Worm (Caenorhabditis elegans): ENCODE measurements around the gene F19H6.4.

DNA sequence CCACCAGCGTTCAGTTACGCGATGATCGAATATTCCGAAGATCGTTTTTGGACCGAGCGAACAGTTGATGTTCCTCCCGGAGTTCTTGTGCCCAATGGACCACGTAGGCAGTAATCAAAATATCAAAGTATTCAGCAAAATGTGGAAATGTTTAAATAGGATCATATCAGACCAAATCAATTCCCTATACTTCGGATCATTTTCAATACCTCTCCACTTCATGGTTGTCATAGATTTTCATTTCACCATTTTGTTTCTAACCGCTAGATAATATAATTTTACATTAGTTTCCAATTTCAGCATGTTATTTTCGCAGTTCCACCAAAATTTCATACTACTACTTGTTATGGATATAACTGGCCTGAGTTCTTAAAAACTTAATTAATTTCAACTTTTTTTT lies 47.9 kb upstream of the F19H6.4 start:
- TF ChIP-seq tbx-11 (GFP tag; IDR thresholded peaks at IDR 0.05) (no peak), pes-1 (GFP tag; IDR thresholded peaks at IDR 0.05) (no peak), ama-1 (optimal IDR thresholded peaks at IDR 0.05) (no peak), tbx-37 (GFP tag; conservative IDR thresholded peaks at IDR 0.05) (no peak), scrt-1 (GFP tag; IDR thresholded peaks at IDR 0.05) (no peak), aly-1 (tag; optimal IDR thresholded peaks at IDR 0.05) (no peak), F13C5.2 (tag; optimal IDR thresholded peaks at IDR 0.05) (no peak), ceh-36 (tag; optimal IDR thresholded peaks at IDR 0.05) (no peak), hnd-1 (tag; optimal IDR thresholded peaks at IDR 0.05) (no peak), B0310.2 (tag; optimal IDR thresholded peaks at IDR 0.05) (no peak)

Data from whole organism, early embryonic.